4 fruit fly cellular contexts compared by ENCODE assay signal in the genomic region with DNA sequence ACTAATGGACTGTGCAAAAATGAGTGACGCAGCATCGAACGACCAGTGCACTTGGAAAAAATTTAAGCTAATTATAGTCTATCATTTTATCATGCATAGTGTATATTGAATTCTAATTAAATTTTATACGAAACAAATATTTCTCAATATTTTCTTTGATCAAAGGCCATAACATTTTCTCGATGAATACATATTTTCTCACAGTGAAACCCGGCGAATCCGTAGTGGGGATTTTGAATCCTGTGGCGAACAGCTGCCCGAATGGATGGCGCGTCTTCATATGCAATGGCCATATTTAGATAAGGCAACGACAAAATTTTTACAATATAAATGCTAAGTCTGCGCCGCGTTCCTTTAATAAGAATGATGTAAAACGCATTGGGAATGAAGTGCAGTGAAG.
TF ChIP-seq lines count a peak whose summit lies in the region.

No protein-coding gene starts in this region.

- TF ChIP-seq CTCF in whole organism, embryonic (GFP tag; optimal IDR thresholded peaks at IDR 0.05; lab: Kevin White, UChicago): no peak

TF ChIP-seq in whole organism, embryonic, 481 proteins besides CTCF, POLR2A, EP300 and RAD21:
- TF ChIP-seq CG7271 (tag; optimal IDR thresholded peaks at IDR 0.05; lab: Kevin White, UChicago) (no peak), nom (GFP tag; optimal IDR thresholded peaks at IDR 0.05; lab: Kevin White, UChicago) (peak; percentile 91), sens (GFP tag; lab: Kevin White, UChicago) (peak; percentile 67), Neu2 (GFP tag; optimal IDR thresholded peaks at IDR 0.05; lab: Kevin White, UChicago; ENCODE audit: borderline replicate concordance) (no peak), Med (GFP tag; lab: Kevin White, UChicago) (peak; percentile 26), bsh (GFP tag; optimal IDR thresholded peaks at IDR 0.05; lab: Kevin White, UChicago) (peak in 1 of 2 experiments; percentile 64), Drgx (GFP tag; IDR thresholded peaks at IDR 0.05; lab: Robert Waterston, UW) (peak; percentile 41; the same call in 1 of the 2 replicates)

TF ChIP-seq in whole organism, prepupa, 60 proteins besides CTCF, POLR2A, EP300 and RAD21 (continues in another document):
- peak; percentile 53 for TF ChIP-seq Sox15 (GFP tag; optimal IDR thresholded peaks at IDR 0.05; lab: Kevin White, UChicago)
- TF ChIP-seq Sox102F (GFP tag; optimal IDR thresholded peaks at IDR 0.05; lab: Kevin White, UChicago): peak; percentile 76
- peak; percentile 49 for TF ChIP-seq CG8319 (GFP tag; optimal IDR thresholded peaks at IDR 0.05; lab: Kevin White, UChicago)
- TF ChIP-seq CG4318 (GFP tag; optimal IDR thresholded peaks at IDR 0.05; lab: Kevin White, UChicago): peak; percentile 47
- TF ChIP-seq svp (GFP tag; lab: Kevin White, UChicago): peak; percentile 84
- TF ChIP-seq acj6 (GFP tag; optimal IDR thresholded peaks at IDR 0.05; lab: Kevin White, UChicago): peak; percentile 83
- TF ChIP-seq Hr39 (GFP tag; optimal IDR thresholded peaks at IDR 0.05; lab: Kevin White, UChicago): peak; percentile 75
- TF ChIP-seq pdm3 (GFP tag; optimal IDR thresholded peaks at IDR 0.05; lab: Kevin White, UChicago): peak; percentile 79
- peak; percentile 91 for TF ChIP-seq fd59A (GFP tag; optimal IDR thresholded peaks at IDR 0.05; lab: Kevin White, UChicago)
- TF ChIP-seq Eip93F (GFP tag; optimal IDR thresholded peaks at IDR 0.05; lab: Kevin White, UChicago): no peak
- peak; percentile 55 for TF ChIP-seq Gug (GFP tag; IDR thresholded peaks at IDR 0.05; lab: Robert Waterston, UW)
- TF ChIP-seq CG34406 (GFP tag; optimal IDR thresholded peaks at IDR 0.05; lab: Kevin White, UChicago): peak; percentile 78
- TF ChIP-seq Sox14 (GFP tag; optimal IDR thresholded peaks at IDR 0.05; lab: Kevin White, UChicago): peak; percentile 81
- no peak for TF ChIP-seq Hr38 (GFP tag; optimal IDR thresholded peaks at IDR 0.05; lab: Kevin White, UChicago)
- peak; percentile 81 for TF ChIP-seq cyc (GFP tag; optimal IDR thresholded peaks at IDR 0.05; lab: Kevin White, UChicago)
- TF ChIP-seq CG6163 (GFP tag; IDR thresholded peaks at IDR 0.05; lab: Robert Waterston, UW): peak; percentile 87
- TF ChIP-seq Met (GFP tag; optimal IDR thresholded peaks at IDR 0.05; lab: Kevin White, UChicago): peak; percentile 84
- peak; percentile 76 to 86 for TF ChIP-seq ss (GFP tag; optimal IDR thresholded peaks at IDR 0.05; lab: Kevin White, UChicago)
- peak; percentile 66 for TF ChIP-seq CG7368 (GFP tag; optimal IDR thresholded peaks at IDR 0.05; lab: Kevin White, UChicago)
- peak; percentile 44 for TF ChIP-seq CG6854 (GFP tag; optimal IDR thresholded peaks at IDR 0.05; lab: Kevin White, UChicago)
- peak; percentile 46; the same call in 2 of the 3 replicates for TF ChIP-seq eg (GFP tag; IDR thresholded peaks at IDR 0.05; lab: Robert Waterston, UW)
- TF ChIP-seq CG32006 (GFP tag; optimal IDR thresholded peaks at IDR 0.05; lab: Kevin White, UChicago): peak; percentile 62
- peak; percentile 86 for TF ChIP-seq CG1621 (tag; optimal IDR thresholded peaks at IDR 0.05; lab: Kevin White, UChicago)
- TF ChIP-seq CG6808 (GFP tag; optimal IDR thresholded peaks at IDR 0.05; lab: Kevin White, UChicago): peak; percentile 87
- TF ChIP-seq dsx (GFP tag; optimal IDR thresholded peaks at IDR 0.05; lab: Kevin White, UChicago; ENCODE audit: poor library complexity, severe bottlenecking): peak; percentile 90
- peak; percentile 74 for TF ChIP-seq CG16779 (tag; optimal IDR thresholded peaks at IDR 0.05; lab: Kevin White, UChicago)

TF ChIP-seq in whole organism, pupa, 21 proteins besides CTCF, POLR2A, EP300 and RAD21:
- TF ChIP-seq CG8301 (tag; optimal IDR thresholded peaks at IDR 0.05; lab: Kevin White, UChicago) (peak; percentile 79), rn (GFP tag; IDR thresholded peaks at IDR 0.05; lab: Robert Waterston, UW) (no peak), Pif1A (GFP tag; optimal IDR thresholded peaks at IDR 0.05; lab: Kevin White, UChicago) (peak; percentile 80), CG12605 (GFP tag; IDR thresholded peaks at IDR 0.05; lab: Robert Waterston, UW) (peak; percentile 69), CG32121 (GFP tag; IDR thresholded peaks at IDR 0.05; lab: Robert Waterston, UW) (no peak), CG4496 (GFP tag; IDR thresholded peaks at IDR 0.05; lab: Robert Waterston, UW) (peak; percentile 68; the same call in 2 of the 3 replicates), CG15710 (tag; optimal IDR thresholded peaks at IDR 0.05; lab: Kevin White, UChicago) (peak; percentile 95), CG17806 (tag; optimal IDR thresholded peaks at IDR 0.05; lab: Kevin White, UChicago) (peak; percentile 94), CG8159 (tag; optimal IDR thresholded peaks at IDR 0.05; lab: Kevin White, UChicago) (peak; percentile 97), gl (tag; optimal IDR thresholded peaks at IDR 0.05; lab: Kevin White, UChicago) (peak; percentile 90), Ets98B (GFP tag; IDR thresholded peaks at IDR 0.05; lab: Robert Waterston, UW) (peak; percentile 30; the same call in 1 of the 2 replicates), CG9948 (tag; optimal IDR thresholded peaks at IDR 0.05; lab: Kevin White, UChicago) (peak; percentile 92), CG14655 (GFP tag; optimal IDR thresholded peaks at IDR 0.05; lab: Kevin White, UChicago) (peak; percentile 85), fd96Ca (GFP tag; IDR thresholded peaks at IDR 0.05; lab: Robert Waterston, UW) (peak; percentile 54; the same call in 2 of the 3 replicates), Snoo (tag; optimal IDR thresholded peaks at IDR 0.05; lab: Kevin White, UChicago) (peak; percentile 75), CG10348 (GFP tag; IDR thresholded peaks at IDR 0.05; lab: Robert Waterston, UW) (no peak), D1 (tag; optimal IDR thresholded peaks at IDR 0.05; lab: Kevin White, UChicago) (peak; percentile 85), CG34367 (tag; optimal IDR thresholded peaks at IDR 0.05; lab: Kevin White, UChicago) (peak; percentile 84), EcR (GFP tag; optimal IDR thresholded peaks at IDR 0.05; lab: Kevin White, UChicago) (no peak), Pif1B (GFP tag; optimal IDR thresholded peaks at IDR 0.05; lab: Kevin White, UChicago) (peak; percentile 81), CG13204 (GFP tag; optimal IDR thresholded peaks at IDR 0.05; lab: Kevin White, UChicago) (peak; percentile 74)

TF ChIP-seq in whole organism, wandering third instar larva, 38 proteins besides CTCF, POLR2A, EP300 and RAD21 (continues in another document):
- TF ChIP-seq Mio (GFP tag; optimal IDR thresholded peaks at IDR 0.05; lab: Kevin White, UChicago) (no peak), GATAd (GFP tag; optimal IDR thresholded peaks at IDR 0.05; lab: Kevin White, UChicago) (no peak), Jra (GFP tag; optimal IDR thresholded peaks at IDR 0.05; lab: Kevin White, UChicago) (no peak), psq (GFP tag; optimal IDR thresholded peaks at IDR 0.05; lab: Kevin White, UChicago) (peak; percentile 52), Hr78 (GFP tag; optimal IDR thresholded peaks at IDR 0.05; lab: Kevin White, UChicago) (no peak), sage (GFP tag; optimal IDR thresholded peaks at IDR 0.05; lab: Kevin White, UChicago) (peak; percentile 25), Vsx2 (GFP tag; optimal IDR thresholded peaks at IDR 0.05; lab: Kevin White, UChicago; ENCODE audit: partially characterized antibody) (no peak), jim (GFP tag; optimal IDR thresholded peaks at IDR 0.05; lab: Kevin White, UChicago) (no peak), Hnf4 (GFP tag; optimal IDR thresholded peaks at IDR 0.05; lab: Kevin White, UChicago) (peak; percentile 21), Myc (optimal IDR thresholded peaks at IDR 0.05; lab: Kevin White, UChicago) (no peak), Hr83 (GFP tag; optimal IDR thresholded peaks at IDR 0.05; lab: Kevin White, UChicago; ENCODE audit: poor library complexity, severe bottlenecking) (no peak), foxo (GFP tag; optimal IDR thresholded peaks at IDR 0.05; lab: Kevin White, UChicago) (peak in 1 of 2 experiments; percentile 57), Abd-B (GFP tag; optimal IDR thresholded peaks at IDR 0.05; lab: Kevin White, UChicago) (no peak), Rel (GFP tag; optimal IDR thresholded peaks at IDR 0.05; lab: Kevin White, UChicago) (no peak), Rel (tag; optimal IDR thresholded peaks at IDR 0.05; lab: Kevin White, UChicago) (no peak), HLH106 (tag; optimal IDR thresholded peaks at IDR 0.05; lab: Kevin White, UChicago) (peak; percentile 50), h (GFP tag; optimal IDR thresholded peaks at IDR 0.05; lab: Kevin White, UChicago) (peak; percentile 68), rgr (GFP tag; optimal IDR thresholded peaks at IDR 0.05; lab: Kevin White, UChicago) (peak; percentile 52), tai (GFP tag; optimal IDR thresholded peaks at IDR 0.05; lab: Kevin White, UChicago) (peak; percentile 20), sv (GFP tag; optimal IDR thresholded peaks at IDR 0.05; lab: Kevin White, UChicago) (no peak), N (GFP tag; optimal IDR thresholded peaks at IDR 0.05; lab: Kevin White, UChicago) (no peak), br (GFP tag; optimal IDR thresholded peaks at IDR 0.05; lab: Kevin White, UChicago) (peak; percentile 36), Sp1 (GFP tag; optimal IDR thresholded peaks at IDR 0.05; lab: Kevin White, UChicago) (peak; percentile 64), dsf (GFP tag; optimal IDR thresholded peaks at IDR 0.05; lab: Kevin White, UChicago; ENCODE audit: borderline replicate concordance) (no peak), dmrt93B (GFP tag; optimal IDR thresholded peaks at IDR 0.05; lab: Kevin White, UChicago) (peak; percentile 33), lola (GFP tag; optimal IDR thresholded peaks at IDR 0.05; lab: Kevin White, UChicago) (no peak), dl (GFP tag; optimal IDR thresholded peaks at IDR 0.05; lab: Kevin White, UChicago; ENCODE audit: insufficient read depth in 1 of 2, partially characterized antibody in 2 of 2) (no peak), Dfd (GFP tag; optimal IDR thresholded peaks at IDR 0.05; lab: Kevin White, UChicago) (no peak), CG32264 (GFP tag; optimal IDR thresholded peaks at IDR 0.05; lab: Kevin White, UChicago) (no peak), pan (optimal IDR thresholded peaks at IDR 0.05; lab: Kevin White, UChicago) (no peak), woc (GFP tag; optimal IDR thresholded peaks at IDR 0.05; lab: Kevin White, UChicago) (peak; percentile 27), CG9705 (GFP tag; optimal IDR thresholded peaks at IDR 0.05; lab: Kevin White, UChicago) (no peak), fru (GFP tag; optimal IDR thresholded peaks at IDR 0.05; lab: Kevin White, UChicago) (peak; percentile 70), CrebA (GFP tag; optimal IDR thresholded peaks at IDR 0.05; lab: Kevin White, UChicago; ENCODE audit: borderline replicate concordance) (no peak), brk (GFP tag; optimal IDR thresholded peaks at IDR 0.05; lab: Kevin White, UChicago) (no peak), Dif (GFP tag; optimal IDR thresholded peaks at IDR 0.05; lab: Kevin White, UChicago; ENCODE audit: partially characterized antibody) (no peak), usp (GFP tag; optimal IDR thresholded peaks at IDR 0.05; lab: Kevin White, UChicago) (no peak), ey (GFP tag; optimal IDR thresholded peaks at IDR 0.05; lab: Kevin White, UChicago) (peak; percentile 64)
